Worm (Caenorhabditis elegans) whole organism, late embryonic: ENCODE measurements around the gene ZK353.2.

ENCODE experiments used
- C38D4.7 ChIP-seq: fragments of 200-800 bp; sonication (Bioruptor generic); optimal IDR thresholded peaks from 2 replicates; lab custom pipeline; 2018; ENCODE audit warnings: mild to moderate bottlenecking, missing genetic modification characterization, moderate library complexity, missing compliant biosample characterization
- F13H6.1 ChIP-seq: sonication (generic microtip); optimal IDR thresholded peaks from 2 replicates; lab custom pipeline; 2016; ENCODE audit warnings: missing genetic modification characterization, missing compliant biosample characterization
- K09A11.1 ChIP-seq: sonication (generic microtip); optimal IDR thresholded peaks from 2 replicates; lab custom pipeline; 2017; ENCODE audit warnings: antibody characterized with exemption, mild to moderate bottlenecking, missing genetic modification characterization, missing compliant biosample characterization; ENCODE audit not compliant: insufficient read depth
- ahr-1 ChIP-seq: sonication (generic microtip); optimal IDR thresholded peaks from 2 replicates; lab custom pipeline; 2016; ENCODE audit warnings: missing genetic modification characterization, missing compliant biosample characterization
- ama-1 ChIP-seq: fragments of 150-350 bp; optimal IDR thresholded peaks from 2 replicates; lab custom pipeline; 2014
- ceh-14 ChIP-seq: sonication (generic microtip); optimal IDR thresholded peaks from 2 replicates; lab custom pipeline; 2016; ENCODE audit warnings: missing genotype, missing genetic modification characterization, missing compliant biosample characterization
- ceh-18 ChIP-seq: sonication (generic microtip); optimal IDR thresholded peaks from 2 replicates; lab custom pipeline; 2016; ENCODE audit warnings: missing genetic modification characterization, missing compliant biosample characterization
- ceh-19 ChIP-seq: fragments of 200-800 bp; sonication (Bioruptor generic); optimal IDR thresholded peaks from 2 replicates; lab custom pipeline; 2018; ENCODE audit warnings: mild to moderate bottlenecking, missing genetic modification characterization, missing compliant biosample characterization
- ceh-2 ChIP-seq: sonication (generic microtip); optimal IDR thresholded peaks from 2 replicates; lab custom pipeline; 2016; ENCODE audit warnings: missing genotype, missing genetic modification characterization, missing compliant biosample characterization
- ceh-24 ChIP-seq: sonication (generic microtip); optimal IDR thresholded peaks from 2 replicates; lab custom pipeline; 2016; ENCODE audit warnings: mild to moderate bottlenecking, missing genetic modification characterization, missing compliant biosample characterization
- ceh-30 ChIP-seq: fragments of 150-350 bp; optimal IDR thresholded peaks from 2 replicates; lab custom pipeline; 2014; ENCODE audit warnings: missing biosample characterization, missing genetic modification characterization
- ceh-31 ChIP-seq: sonication (generic microtip); optimal IDR thresholded peaks from 2 replicates; lab custom pipeline; 2016; ENCODE audit warnings: missing genetic modification characterization, missing compliant biosample characterization
- ceh-34 ChIP-seq: sonication (generic microtip); optimal IDR thresholded peaks from 2 replicates; lab custom pipeline; 2016; ENCODE audit warnings: mild to moderate bottlenecking, missing genetic modification characterization, missing compliant biosample characterization
- ceh-45 ChIP-seq: fragments of 200-800 bp; sonication (Bioruptor generic); IDR thresholded peaks from 2 replicates; pipeline ENCODE4 v1.3.6; 2022; ENCODE audit warnings: missing genetic modification reagents, missing genetic modification characterization, missing compliant biosample characterization
- ceh-9 ChIP-seq: sonication (generic microtip); optimal IDR thresholded peaks from 2 replicates; lab custom pipeline; 2016; ENCODE audit warnings: mild to moderate bottlenecking, missing genetic modification characterization, inconsistent platforms, missing compliant biosample characterization
- dmd-4 ChIP-seq: sonication (generic microtip); optimal IDR thresholded peaks from 2 replicates; lab custom pipeline; 2016; ENCODE audit warnings: borderline replicate concordance, missing genetic modification characterization, missing compliant biosample characterization
- dve-1 ChIP-seq: sonication (generic microtip); optimal IDR thresholded peaks from 2 replicates; lab custom pipeline; 2017; ENCODE audit warnings: antibody characterized with exemption, mild to moderate bottlenecking, missing genetic modification characterization, missing compliant biosample characterization
- elt-4 ChIP-seq: sonication (generic microtip); optimal IDR thresholded peaks from 2 replicates; lab custom pipeline; 2016; ENCODE audit warnings: missing genetic modification characterization, missing compliant biosample characterization
- eyg-1 ChIP-seq: sonication (generic microtip); optimal IDR thresholded peaks from 2 replicates; lab custom pipeline; 2016; ENCODE audit warnings: missing genotype, missing genetic modification characterization, missing compliant biosample characterization
- fax-1 ChIP-seq: sonication (generic microtip); optimal IDR thresholded peaks from 2 replicates; lab custom pipeline; 2016; ENCODE audit warnings: missing genotype, missing genetic modification characterization, missing compliant biosample characterization
- fkh-10 ChIP-seq: fragments of 150-350 bp; optimal IDR thresholded peaks from 2 replicates; lab custom pipeline; 2014; ENCODE audit warnings: missing biosample characterization, missing genetic modification reagents, missing genetic modification characterization
- gmeb-2 ChIP-seq: sonication (generic microtip); optimal IDR thresholded peaks from 2 replicates; lab custom pipeline; 2016; ENCODE audit warnings: missing genetic modification characterization, inconsistent platforms, missing compliant biosample characterization
- hlh-15 ChIP-seq: sonication (generic microtip); optimal IDR thresholded peaks from 2 replicates; lab custom pipeline; 2016; ENCODE audit warnings: missing genetic modification characterization, missing compliant biosample characterization
- hlh-30 ChIP-seq: sonication (generic microtip); optimal IDR thresholded peaks from 2 replicates; lab custom pipeline; 2017; ENCODE audit warnings: antibody characterized with exemption, missing genetic modification characterization, missing compliant biosample characterization; ENCODE audit not compliant: insufficient read depth
- hlh-6 ChIP-seq: sonication (generic microtip); optimal IDR thresholded peaks from 2 replicates; lab custom pipeline; 2016; ENCODE audit warnings: missing genotype, missing genetic modification characterization, missing compliant biosample characterization
- hlh-8 ChIP-seq: sonication (generic microtip); optimal IDR thresholded peaks from 2 replicates; lab custom pipeline; 2016; ENCODE audit warnings: missing genotype, missing genetic modification characterization, missing compliant biosample characterization
- lim-6 ChIP-seq: sonication (generic microtip); optimal IDR thresholded peaks from 2 replicates; lab custom pipeline; 2016; ENCODE audit warnings: missing genetic modification characterization, missing compliant biosample characterization
- lin-11 ChIP-seq: fragments of 200-800 bp; sonication (Bioruptor generic); optimal IDR thresholded peaks from 2 replicates; lab custom pipeline; 2018; ENCODE audit warnings: mild to moderate bottlenecking, missing genetic modification characterization, missing compliant biosample characterization
- madf-2 ChIP-seq: sonication (generic microtip); optimal IDR thresholded peaks from 2 replicates; lab custom pipeline; 2017; ENCODE audit warnings: missing genetic modification characterization, missing compliant biosample characterization
- nfya-1 ChIP-seq: sonication (generic microtip); optimal IDR thresholded peaks from 2 replicates; lab custom pipeline; 2017; ENCODE audit warnings: missing genetic modification characterization, mild to moderate bottlenecking, missing compliant biosample characterization, antibody characterized with exemption, moderate library complexity
- nhr-11 ChIP-seq: fragments of 150-350 bp; optimal IDR thresholded peaks from 2 replicates; lab custom pipeline; 2014; ENCODE audit warnings: missing biosample characterization, missing genetic modification characterization
- npax-4 ChIP-seq: sonication (generic microtip); optimal IDR thresholded peaks from 2 replicates; lab custom pipeline; 2016; ENCODE audit warnings: missing genetic modification characterization, missing compliant biosample characterization
- odd-2 ChIP-seq: sonication (generic microtip); optimal IDR thresholded peaks from 2 replicates; lab custom pipeline; 2017; ENCODE audit warnings: antibody characterized with exemption, mild to moderate bottlenecking, missing genetic modification characterization, missing compliant biosample characterization
- pag-3 ChIP-seq: sonication (generic microtip); optimal IDR thresholded peaks from 2 replicates; lab custom pipeline; 2016; ENCODE audit warnings: missing compliant biosample characterization, missing genetic modification characterization, borderline replicate concordance
- pax-1 ChIP-seq: fragments of 150-350 bp; optimal IDR thresholded peaks from 2 replicates; lab custom pipeline; 2014; ENCODE audit warnings: missing biosample characterization, missing genetic modification characterization
- pha-2 ChIP-seq: sonication (generic microtip); optimal IDR thresholded peaks from 2 replicates; lab custom pipeline; 2017; ENCODE audit warnings: mild to moderate bottlenecking, missing genetic modification characterization, missing compliant biosample characterization
- pros-1 ChIP-seq: fragments of 150-350 bp; optimal IDR thresholded peaks from 2 replicates; lab custom pipeline; 2014; ENCODE audit warnings: missing biosample characterization, missing genetic modification reagents, missing genetic modification characterization
- ref-2 ChIP-seq: sonication (generic microtip); optimal IDR thresholded peaks from 2 replicates; lab custom pipeline; 2016; ENCODE audit warnings: missing genetic modification characterization, missing compliant biosample characterization
- rnt-1 ChIP-seq: sonication (generic microtip); optimal IDR thresholded peaks from 2 replicates; lab custom pipeline; 2016; ENCODE audit warnings: missing genetic modification characterization, missing compliant biosample characterization
- sdc-2 ChIP-seq: sonication (generic microtip); optimal IDR thresholded peaks from 2 replicates; lab custom pipeline; 2016; ENCODE audit warnings: missing genotype, missing genetic modification characterization, missing compliant biosample characterization
- sox-2 ChIP-seq: fragments of 200-800 bp; sonication (Bioruptor generic); IDR thresholded peaks from 2 replicates; pipeline ENCODE4 v1.3.6; 2022; ENCODE audit warnings: missing genetic modification reagents, missing genetic modification characterization, missing compliant biosample characterization
- sox-4 ChIP-seq: sonication (generic microtip); optimal IDR thresholded peaks from 2 replicates; lab custom pipeline; 2017; ENCODE audit warnings: mild to moderate bottlenecking, missing genetic modification characterization, inconsistent platforms, missing compliant biosample characterization
- syd-9 ChIP-seq: sonication (generic microtip); optimal IDR thresholded peaks from 2 replicates; lab custom pipeline; 2016; ENCODE audit warnings: mild to moderate bottlenecking, missing genetic modification characterization, moderate library complexity, missing compliant biosample characterization
- tbx-2 ChIP-seq: sonication (generic microtip); optimal IDR thresholded peaks from 2 replicates; lab custom pipeline; 2016; ENCODE audit warnings: missing genetic modification characterization, missing compliant biosample characterization
- ttx-3 ChIP-seq: sonication (generic microtip); optimal IDR thresholded peaks from 2 replicates; lab custom pipeline; 2016; ENCODE audit warnings: missing genetic modification reagents, missing genetic modification characterization, missing compliant biosample characterization
- unc-3 ChIP-seq, 2 experiments: fragments of 200-800 bp in 1 of 2; sonication (Bioruptor generic) in 1 of 2; sonication (generic microtip) in 1 of 2; conservative IDR thresholded peaks in 1 of 2; optimal IDR thresholded peaks in 1 of 2; 2 replicates each; pipeline versions ENCODE4 v1.3.6 to Lab custom; 2016 to 2022; ENCODE audit warnings: missing compliant biosample characterization in 2 of 2, missing genetic modification characterization in 2 of 2, missing genetic modification reagents in 1 of 2
- unc-42 ChIP-seq: sonication (generic microtip); optimal IDR thresholded peaks from 2 replicates; lab custom pipeline; 2016; ENCODE audit warnings: missing genotype, missing genetic modification characterization, missing compliant biosample characterization
- unc-86 ChIP-seq: sonication (generic microtip); optimal IDR thresholded peaks from 2 replicates; lab custom pipeline; 2016; ENCODE audit warnings: missing genetic modification characterization, missing compliant biosample characterization
- zip-5 ChIP-seq: sonication (generic microtip); optimal IDR thresholded peaks from 2 replicates; lab custom pipeline; 2016; ENCODE audit warnings: missing genetic modification characterization, missing compliant biosample characterization
- ztf-16 ChIP-seq: sonication (generic microtip); optimal IDR thresholded peaks from 2 replicates; lab custom pipeline; 2017; ENCODE audit warnings: missing genetic modification characterization, missing compliant biosample characterization

ZK353.2 gene

DNA sequence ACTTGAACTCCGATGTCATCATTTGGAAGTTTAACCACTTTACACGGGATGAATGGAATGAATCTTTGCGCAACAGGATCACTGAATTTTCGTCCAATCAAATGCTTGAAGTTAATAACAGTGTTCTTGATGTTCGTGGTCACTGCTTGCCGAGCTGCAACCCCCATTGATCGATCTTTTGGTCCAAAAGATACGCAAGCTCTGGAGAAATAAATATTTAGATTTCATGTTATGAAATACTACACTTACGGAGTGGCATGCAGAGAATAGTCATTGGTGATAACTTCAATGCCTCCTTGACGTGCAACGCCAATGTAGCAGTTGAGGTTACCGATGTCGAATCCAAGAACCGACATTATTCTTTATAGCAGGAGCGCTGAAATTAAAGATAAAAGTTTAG, 48.0 kb downstream of the ZK353.2 start, which contains the start of gene hsp-110:
TSS of gene hsp-110 (minus strand) at position 376 of the 400 bp plus-strand sequence.
- TF ChIP-seq sdc-2 (no peak), ceh-34 (no peak), hlh-15 (no peak), pag-3 (no peak), elt-4 (no peak), unc-86 (tag; lab: Kevin White, UChicago) (no peak), F13H6.1 (tag; lab: Kevin White, UChicago) (no peak), sox-4 (no peak), ceh-19 (GFP tag; lab: Kevin White, UChicago) (no peak), unc-3 (GFP tag; conservative IDR thresholded peaks at IDR 0.05; lab: Robert Waterston, UW) (no peak), unc-3 (tag; optimal IDR thresholded peaks at IDR 0.05; lab: Kevin White, UChicago) (no peak), ceh-30 (tag; lab: Kevin White, UChicago) (no peak), fkh-10 (GFP tag; lab: Kevin White, UChicago) (no peak), hlh-30 (no peak), nhr-11 (tag; lab: Kevin White, UChicago) (no peak), pax-1 (tag; lab: Kevin White, UChicago) (no peak), gmeb-2 (tag; lab: Kevin White, UChicago) (no peak), hlh-8 (tag; lab: Kevin White, UChicago) (no peak), tbx-2 (tag; lab: Kevin White, UChicago) (no peak)

DNA sequence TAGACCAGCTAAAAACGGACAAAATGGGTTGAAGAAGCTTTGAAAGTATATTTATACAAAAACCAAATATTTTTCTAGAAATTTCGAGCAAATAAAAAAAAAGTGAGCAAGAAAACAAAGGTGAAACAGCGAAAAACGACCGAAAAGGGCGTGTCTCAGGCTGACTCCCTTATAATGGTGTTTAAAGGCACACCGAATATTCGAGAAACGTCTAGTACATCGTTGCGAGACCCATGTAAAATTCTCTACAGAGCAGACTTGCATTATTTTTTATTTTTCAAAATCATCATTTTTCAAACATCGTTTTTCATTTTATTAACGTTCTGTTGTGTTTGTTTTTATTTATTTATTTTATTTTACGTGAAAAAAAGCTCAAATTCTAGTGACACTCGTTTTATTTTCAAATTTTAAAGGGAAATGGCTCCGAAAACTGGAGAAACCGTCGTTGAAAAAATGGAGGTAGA, 48.5 kb downstream of the ZK353.2 start, which contains the start of gene rpn-3:
TSS of gene rpn-3 (plus strand) at position 414 of the 464 bp plus-strand sequence.
- TF ChIP-seq C38D4.7 (no peak), ceh-2 (peak; percentile 55), eyg-1 (tag; lab: Kevin White, UChicago) (no peak), ceh-24 (tag; lab: Kevin White, UChicago) (no peak), ceh-19 (GFP tag; lab: Kevin White, UChicago) (peak; percentile 44), npax-4 (tag; lab: Kevin White, UChicago) (no peak), nfya-1 (tag; lab: Kevin White, UChicago) (peak; percentile 94), rnt-1 (peak; percentile 73), F13H6.1 (tag; lab: Kevin White, UChicago) (peak; percentile 22), sdc-2 (peak; percentile 3), K09A11.1 (tag; lab: Kevin White, UChicago) (peak; percentile 68), ztf-16 (tag; lab: Kevin White, UChicago) (no peak), ttx-3 (tag; lab: Kevin White, UChicago) (peak; percentile 53), lin-11 (tag; lab: Kevin White, UChicago) (no peak), ahr-1 (tag; lab: Kevin White, UChicago) (no peak), dve-1 (tag; lab: Kevin White, UChicago) (peak; percentile 72), ceh-31 (tag; lab: Kevin White, UChicago) (peak; percentile 88), ama-1 (lab: Kevin White, UChicago) (no peak), unc-42 (peak; percentile 84), madf-2 (tag; lab: Kevin White, UChicago) (no peak), ceh-18 (tag; lab: Kevin White, UChicago) (peak; percentile 79), hlh-15 (no peak), hlh-8 (tag; lab: Kevin White, UChicago) (peak; percentile 8), ceh-30 (tag; lab: Kevin White, UChicago) (peak; percentile 88), syd-9 (tag; lab: Kevin White, UChicago) (peak; percentile 47), fkh-10 (GFP tag; lab: Kevin White, UChicago) (no peak), dmd-4 (tag; lab: Kevin White, UChicago) (no peak), nhr-11 (tag; lab: Kevin White, UChicago) (peak; percentile 68), pros-1 (tag; lab: Kevin White, UChicago) (no peak), lim-6 (no peak), ref-2 (tag; lab: Kevin White, UChicago) (peak; percentile 55), zip-5 (tag; lab: Kevin White, UChicago) (no peak), ceh-45 (no peak), ceh-9 (tag; lab: Kevin White, UChicago) (no peak), sox-2 (GFP tag; lab: Robert Waterston, UW) (no peak; the same call in 1 of the 2 replicates), pag-3 (no peak), hlh-30 (peak; percentile 46), hlh-6 (tag; lab: Kevin White, UChicago) (no peak), ceh-34 (peak; percentile 84), odd-2 (tag; lab: Kevin White, UChicago) (no peak), pha-2 (tag; lab: Kevin White, UChicago) (no peak), fax-1 (tag; lab: Kevin White, UChicago) (no peak), ceh-14 (peak; percentile 27)
